Worm (Caenorhabditis elegans) whole organism, midembryonic: ENCODE measurements around the gene kin-36.

Source experiments
- T22C8.4 ChIP-seq: fragments of 200-800 bp; sonication (Bioruptor generic); IDR thresholded peaks from 2 replicates; pipeline ENCODE4 v1.3.6; 2022; ENCODE audit warnings: missing genetic modification characterization, missing compliant biosample characterization
- cog-1 ChIP-seq: sonication (generic microtip); optimal IDR thresholded peaks from 2 replicates; lab custom pipeline; 2016; ENCODE audit warnings: missing genetic modification characterization, missing compliant biosample characterization
- flt-1 ChIP-seq: fragments of 200-800 bp; sonication (Bioruptor generic); IDR thresholded peaks from 2 replicates; pipeline ENCODE4 v1.3.6; 2022; ENCODE audit warnings: missing genetic modification characterization, missing compliant biosample characterization
- klf-2 ChIP-seq: fragments of 200-800 bp; sonication (Bioruptor generic); conservative IDR thresholded peaks from 2 replicates; pipeline ENCODE4 v1.3.6; 2022; ENCODE audit warnings: missing genetic modification reagents, missing genetic modification characterization, missing compliant biosample characterization
- med-1 ChIP-seq: sonication (generic microtip); optimal IDR thresholded peaks from 2 replicates; lab custom pipeline; 2017; ENCODE audit warnings: missing genetic modification characterization, mild to moderate bottlenecking, missing compliant biosample characterization, antibody characterized with exemption, missing genetic modification reagents; ENCODE audit not compliant: insufficient read depth
- ref-1 ChIP-seq: fragments of 200-800 bp; sonication (Bioruptor generic); conservative IDR thresholded peaks from 2 replicates; pipeline ENCODE4 v1.3.6; 2022; ENCODE audit warnings: missing genetic modification reagents, missing genetic modification characterization, missing compliant biosample characterization
- tab-1 ChIP-seq: fragments of 200-800 bp; sonication (Bioruptor generic); IDR thresholded peaks from 2 replicates; pipeline ENCODE4 v1.3.6; 2022; ENCODE audit warnings: missing genetic modification characterization, missing compliant biosample characterization
- ztf-23 ChIP-seq: fragments of 200-800 bp; sonication (Bioruptor generic); IDR thresholded peaks from 2 replicates; pipeline ENCODE4 v1.3.6; 2022; ENCODE audit warnings: missing genetic modification reagents, missing genetic modification characterization, missing compliant biosample characterization
- ztf-29 ChIP-seq: fragments of 200-800 bp; sonication (Bioruptor generic); IDR thresholded peaks from 2 replicates; pipeline ENCODE4 v1.3.6; 2022; ENCODE audit warnings: missing genetic modification reagents, missing genetic modification characterization, missing compliant biosample characterization

The kin-36 gene

DNA sequence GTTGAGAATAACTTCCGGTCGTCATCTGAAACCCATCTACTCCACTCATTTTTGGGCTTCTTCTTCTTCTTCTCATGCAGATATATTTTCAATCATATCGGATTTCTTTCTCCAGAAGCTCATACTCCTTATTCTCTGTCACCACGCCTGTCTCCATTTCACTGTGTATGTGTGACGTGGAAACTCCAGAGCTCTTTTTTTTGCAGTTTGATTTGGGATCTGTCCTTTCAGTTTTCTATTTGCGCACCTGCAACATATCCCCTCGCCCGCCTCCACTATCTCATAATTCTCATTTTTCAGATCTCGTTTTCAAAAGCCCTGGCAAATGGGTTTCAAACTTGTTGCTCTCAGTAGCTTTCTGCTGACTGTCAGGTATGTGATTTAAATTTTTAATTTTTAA, at the start of gene kin-36:
Gene kin-36 (plus strand): TSS at position 301 of the 400 bp plus-strand sequence.
- TF ChIP-seq flt-1 (GFP tag; lab: Robert Waterston, UW) (no peak), ztf-29 (GFP tag; lab: Robert Waterston, UW) (no peak), T22C8.4 (GFP tag; lab: Robert Waterston, UW) (no peak), klf-2 (GFP tag; lab: Robert Waterston, UW) (no peak), med-1 (no peak), ref-1 (GFP tag; lab: Robert Waterston, UW) (no peak)

DNA sequence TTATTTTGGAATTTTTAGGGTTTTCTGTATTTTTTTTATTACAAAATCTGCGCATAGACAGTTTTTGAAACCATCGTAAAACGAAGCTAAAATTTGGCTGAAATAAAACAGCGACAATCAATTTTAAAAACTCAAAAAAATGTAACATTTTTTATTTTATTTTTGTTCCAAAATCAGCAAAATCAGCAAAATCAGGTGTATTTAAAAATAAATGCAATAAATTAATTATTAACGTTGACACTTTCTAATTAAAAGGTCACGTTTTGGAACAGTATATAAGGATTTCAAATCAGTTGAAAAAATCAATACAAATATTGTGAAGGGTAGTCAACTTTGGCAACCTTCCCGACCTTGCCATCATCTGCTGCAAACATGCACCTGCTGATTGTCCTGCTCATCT, 45.4 kb upstream of the kin-36 start, which contains the start of gene R105.1:
Gene R105.1 (plus strand): TSS at position 301 of the 400 bp plus-strand sequence.
- TF ChIP-seq ref-1 (GFP tag; lab: Robert Waterston, UW) (no peak), tab-1 (GFP tag; lab: Robert Waterston, UW) (no peak), flt-1 (GFP tag; lab: Robert Waterston, UW) (no peak), klf-2 (GFP tag; lab: Robert Waterston, UW) (no peak)

ce11 chrIV:4636001-4636400, 42.8 kb upstream of the kin-36 start, which contains the start of gene R105.5:
R105.5 (plus strand) TSS chrIV:4636301.
- TF ChIP-seq ztf-23, result no peak
- no peak for TF ChIP-seq cog-1 (tag; lab: Kevin White, UChicago)
- TF ChIP-seq ref-1 (GFP tag; lab: Robert Waterston, UW), result no peak
- no peak for TF ChIP-seq flt-1 (GFP tag; lab: Robert Waterston, UW)
- TF ChIP-seq ztf-29 (GFP tag; lab: Robert Waterston, UW), result no peak
- no peak for TF ChIP-seq med-1
- no peak for TF ChIP-seq klf-2 (GFP tag; lab: Robert Waterston, UW)
- no peak for TF ChIP-seq T22C8.4 (GFP tag; lab: Robert Waterston, UW)
- TF ChIP-seq tab-1 (GFP tag; lab: Robert Waterston, UW), result no peak

DNA sequence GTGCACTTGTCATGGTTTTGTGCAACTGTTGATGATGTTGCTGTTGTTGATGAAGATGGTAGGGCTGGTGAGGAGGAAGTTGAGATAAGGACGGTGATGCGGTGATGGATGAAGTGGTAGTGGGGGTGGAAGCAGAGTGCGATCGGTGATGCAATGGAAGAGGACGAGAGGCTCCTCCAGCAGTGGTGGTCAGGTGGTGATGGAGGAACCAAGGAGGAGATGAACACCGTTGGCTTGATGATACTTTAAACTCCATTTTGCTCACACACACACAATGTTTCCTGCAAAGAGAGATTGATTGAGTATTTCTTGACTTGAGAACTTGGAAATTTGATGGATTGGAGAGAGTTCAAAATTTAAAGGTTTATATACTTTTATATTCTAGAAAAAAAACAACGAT, 41.0 kb upstream of the kin-36 start, which contains the start of gene F19C7.8:
Gene F19C7.8 (minus strand): TSS at position 256 of the 400 bp plus-strand sequence.
- TF ChIP-seq med-1, result no peak
- no peak for TF ChIP-seq T22C8.4 (GFP tag; lab: Robert Waterston, UW)
- no peak for TF ChIP-seq flt-1 (GFP tag; lab: Robert Waterston, UW)
- no peak for TF ChIP-seq cog-1 (tag; lab: Kevin White, UChicago)
- TF ChIP-seq tab-1 (GFP tag; lab: Robert Waterston, UW), result no peak
- no peak for TF ChIP-seq ref-1 (GFP tag; lab: Robert Waterston, UW)
- no peak for TF ChIP-seq klf-2 (GFP tag; lab: Robert Waterston, UW)
- no peak for TF ChIP-seq ztf-23
- TF ChIP-seq ztf-29 (GFP tag; lab: Robert Waterston, UW), result no peak

DNA sequence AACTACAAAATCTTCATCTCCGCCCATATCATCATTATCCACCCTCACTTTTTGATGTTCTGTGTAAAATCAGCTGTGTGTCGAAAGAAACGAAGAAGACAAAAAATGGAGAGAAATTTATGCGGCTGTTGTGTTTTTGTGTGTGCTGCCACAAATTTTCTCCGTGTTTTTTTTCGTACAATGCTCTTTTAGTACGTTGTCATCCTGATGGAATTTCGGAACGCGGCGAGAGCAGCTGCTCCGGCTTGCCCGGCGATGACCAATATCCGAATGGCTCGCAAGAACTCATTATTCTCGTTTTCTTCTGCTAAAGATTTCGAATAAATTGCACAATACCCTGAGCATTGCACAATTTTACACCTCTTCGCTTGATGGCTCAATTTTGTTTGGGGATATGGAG, 39.5 kb upstream of the kin-36 start:
- TF ChIP-seq med-1 (no peak), T22C8.4 (GFP tag; lab: Robert Waterston, UW) (no peak), flt-1 (GFP tag; lab: Robert Waterston, UW) (no peak), ztf-29 (GFP tag; lab: Robert Waterston, UW) (no peak), klf-2 (GFP tag; lab: Robert Waterston, UW) (no peak), tab-1 (GFP tag; lab: Robert Waterston, UW) (no peak), cog-1 (tag; lab: Kevin White, UChicago) (no peak), ztf-23 (no peak), ref-1 (GFP tag; lab: Robert Waterston, UW) (no peak)

DNA sequence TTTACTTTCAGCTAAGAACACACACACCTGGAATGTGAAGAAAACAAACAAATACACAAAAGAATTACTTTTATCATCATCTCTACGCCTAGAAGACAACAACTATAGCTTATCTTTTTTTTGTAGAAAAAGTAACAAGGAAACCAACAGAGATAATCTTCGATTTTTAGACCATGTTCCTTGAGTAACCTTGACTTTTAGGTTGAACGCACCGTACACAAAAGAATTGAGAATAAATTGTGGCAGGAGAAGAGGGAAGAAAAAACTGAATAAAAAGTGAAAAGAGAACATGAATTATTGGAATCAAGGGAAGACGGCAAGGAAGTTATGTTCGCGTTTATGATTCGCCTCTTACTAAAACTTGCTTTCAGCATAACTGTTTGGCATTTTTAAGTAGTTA, 37.9 kb upstream of the kin-36 start:
- TF ChIP-seq ref-1 (GFP tag; lab: Robert Waterston, UW), result no peak
- no peak for TF ChIP-seq cog-1 (tag; lab: Kevin White, UChicago)
- TF ChIP-seq ztf-23, result no peak
- TF ChIP-seq klf-2 (GFP tag; lab: Robert Waterston, UW), result no peak
- TF ChIP-seq T22C8.4 (GFP tag; lab: Robert Waterston, UW), result no peak
- TF ChIP-seq flt-1 (GFP tag; lab: Robert Waterston, UW), result no peak
- TF ChIP-seq tab-1 (GFP tag; lab: Robert Waterston, UW), result no peak
- no peak for TF ChIP-seq ztf-29 (GFP tag; lab: Robert Waterston, UW)
- no peak for TF ChIP-seq med-1

DNA sequence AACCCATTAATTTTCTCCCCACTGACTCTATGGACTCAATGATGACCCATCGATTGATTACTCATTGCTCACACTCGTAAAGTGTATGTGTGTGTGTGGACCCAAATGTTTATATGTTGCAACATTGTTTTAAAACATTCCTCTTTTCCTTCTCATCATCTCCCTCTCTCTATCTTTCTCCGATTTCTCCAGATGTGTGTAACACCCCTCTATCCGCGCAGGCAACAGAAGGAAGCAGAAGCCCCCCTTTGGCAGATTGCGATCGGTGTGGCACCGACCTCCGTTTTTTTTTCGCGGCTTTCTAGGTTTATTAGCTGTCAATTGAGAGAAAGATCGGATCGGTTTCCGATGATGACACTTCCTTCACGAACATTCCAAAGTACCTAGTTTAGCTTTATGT, 35.2 kb upstream of the kin-36 start:
- no peak for TF ChIP-seq med-1
- 0 out of 2 replicates have a peak, but pooled peaks have one; percentile 27 for TF ChIP-seq ref-1 (GFP tag; lab: Robert Waterston, UW)
- TF ChIP-seq ztf-29 (GFP tag; lab: Robert Waterston, UW), result peak; percentile 68; the same call in 1 of the 2 replicates

ce11 chrIV:4645243-4645642, 33.6 kb upstream of the kin-36 start:
- no peak for TF ChIP-seq klf-2 (GFP tag; lab: Robert Waterston, UW)
- TF ChIP-seq T22C8.4 (GFP tag; lab: Robert Waterston, UW), result no peak
- no peak for TF ChIP-seq ref-1 (GFP tag; lab: Robert Waterston, UW)
- TF ChIP-seq cog-1 (tag; lab: Kevin White, UChicago), result no peak
- TF ChIP-seq ztf-29 (GFP tag; lab: Robert Waterston, UW), result no peak
- no peak for TF ChIP-seq med-1
- TF ChIP-seq flt-1 (GFP tag; lab: Robert Waterston, UW), result no peak
- TF ChIP-seq ztf-23, result no peak
- TF ChIP-seq tab-1 (GFP tag; lab: Robert Waterston, UW), result no peak

DNA sequence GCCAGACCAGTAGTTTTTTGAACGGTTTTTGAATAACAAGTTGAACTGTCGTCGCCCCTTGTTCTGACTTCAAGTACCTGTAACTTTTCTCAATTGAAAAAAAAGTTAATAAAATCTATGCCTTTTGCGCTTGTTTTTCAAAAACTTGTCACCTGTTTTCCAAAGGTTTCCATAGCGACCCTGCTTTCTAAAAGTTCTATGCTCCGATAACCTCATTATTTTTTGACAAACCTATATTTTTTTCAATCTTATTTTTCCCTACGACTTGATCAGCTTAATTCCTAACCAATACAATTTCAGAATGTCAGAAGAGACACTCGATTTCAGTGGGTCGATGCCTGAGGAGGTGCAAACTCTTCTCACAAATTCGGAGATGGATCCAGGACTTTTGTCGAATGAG, 31.4 kb upstream of the kin-36 start, which contains the start of gene F29B9.8:
Gene F29B9.8 (plus strand): TSS at position 301 of the 400 bp plus-strand sequence.
- TF ChIP-seq cog-1 (tag; lab: Kevin White, UChicago) (no peak), tab-1 (GFP tag; lab: Robert Waterston, UW) (no peak), ref-1 (GFP tag; lab: Robert Waterston, UW) (no peak), flt-1 (GFP tag; lab: Robert Waterston, UW) (no peak), klf-2 (GFP tag; lab: Robert Waterston, UW) (no peak), T22C8.4 (GFP tag; lab: Robert Waterston, UW) (no peak), ztf-29 (GFP tag; lab: Robert Waterston, UW) (no peak), ztf-23 (no peak), med-1 (no peak)

DNA sequence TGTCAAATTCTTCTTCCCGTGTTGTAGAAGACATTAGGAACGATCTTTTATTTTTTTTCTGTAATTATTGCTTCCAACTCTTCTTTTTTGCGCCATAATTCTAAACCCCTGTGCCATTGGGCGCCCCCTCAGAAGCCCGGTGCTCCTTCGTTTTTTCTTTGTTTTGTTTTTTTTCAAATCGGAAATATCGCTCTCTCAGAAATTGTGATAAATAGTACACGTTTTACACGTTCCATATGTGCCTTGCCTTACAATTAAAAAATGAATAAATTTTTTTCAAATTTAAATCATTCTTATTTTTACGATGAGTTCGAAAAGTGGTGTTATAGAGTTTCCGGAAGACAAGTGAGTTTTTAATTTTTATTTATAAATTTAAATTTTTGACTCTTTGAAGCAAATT, 29.4 kb upstream of the kin-36 start, which contains the start of gene F29B9.7:
Gene F29B9.7 (plus strand): TSS at position 301 of the 400 bp plus-strand sequence.
- TF ChIP-seq med-1 (no peak), T22C8.4 (GFP tag; lab: Robert Waterston, UW) (no peak), cog-1 (tag; lab: Kevin White, UChicago) (no peak), ztf-23 (no peak), ztf-29 (GFP tag; lab: Robert Waterston, UW) (no peak), flt-1 (GFP tag; lab: Robert Waterston, UW) (no peak)
